Fruit fly (Drosophila melanogaster): ENCODE measurements around the gene Nedd8.

The Nedd8 gene

dm6 chr2L:18948065-18948723 lies 3.4 kb downstream of the Nedd8 start (continued):
- TF ChIP-seq en (GFP tag; optimal IDR thresholded peaks at IDR 0.05) (no peak), CG15073 (GFP tag; optimal IDR thresholded peaks at IDR 0.05) (peak; percentile 37), wek (GFP tag; optimal IDR thresholded peaks at IDR 0.05) (no peak), Ptx1 (GFP tag; IDR thresholded peaks at IDR 0.05) (peak; percentile 67), pum (GFP tag; optimal IDR thresholded peaks at IDR 0.05) (peak; percentile 27), CG2116 (GFP tag; optimal IDR thresholded peaks at IDR 0.05) (no peak), row (GFP tag; IDR thresholded peaks at IDR 0.05) (peak; percentile 80), CG14860 (GFP tag; IDR thresholded peaks at IDR 0.05; ENCODE audit: partially characterized antibody) (no peak), stwl (tag; optimal IDR thresholded peaks at IDR 0.05) (no peak), CG7271 (tag; optimal IDR thresholded peaks at IDR 0.05) (no peak), ash1 (GFP tag; optimal IDR thresholded peaks at IDR 0.05) (no peak), mld (GFP tag; IDR thresholded peaks at IDR 0.05; ENCODE audit: partially characterized antibody) (no peak), tna (GFP tag; IDR thresholded peaks at IDR 0.05; ENCODE audit: partially characterized antibody) (no peak), pfk (GFP tag; optimal IDR thresholded peaks at IDR 0.05) (no peak), zen (tag; optimal IDR thresholded peaks at IDR 0.05) (no peak), H15 (GFP tag; IDR thresholded peaks at IDR 0.05) (no peak), ac (GFP tag; optimal IDR thresholded peaks at IDR 0.05) (no peak), Lhr (GFP tag; optimal IDR thresholded peaks at IDR 0.05) (no peak), lbe (GFP tag; optimal IDR thresholded peaks at IDR 0.05) (no peak), CG13775 (GFP tag; optimal IDR thresholded peaks at IDR 0.05) (peak; percentile 67), CG17912 (GFP tag; optimal IDR thresholded peaks at IDR 0.05) (no peak), CG8290 (GFP tag; optimal IDR thresholded peaks at IDR 0.05) (no peak), CG8290 (tag; optimal IDR thresholded peaks at IDR 0.05) (no peak), jigr1 (GFP tag; IDR thresholded peaks at IDR 0.05) (no peak), ken (GFP tag; IDR thresholded peaks at IDR 0.05) (peak; percentile 61; the same call in 1 of the 3 replicates), Atf6 (GFP tag; IDR thresholded peaks at IDR 0.05) (no peak), croc (GFP tag; conservative IDR thresholded peaks at IDR 0.05) (peak; percentile 73), aop (GFP tag; IDR thresholded peaks at IDR 0.05) (no peak), Trl (optimal IDR thresholded peaks at IDR 0.05) (no peak), Trl (GFP tag; optimal IDR thresholded peaks at IDR 0.05) (no peak), CG4730 (GFP tag; IDR thresholded peaks at IDR 0.05) (no peak), Nf-YA (GFP tag; IDR thresholded peaks at IDR 0.05) (no peak), pita (GFP tag; optimal IDR thresholded peaks at IDR 0.05) (no peak), Max (GFP tag; optimal IDR thresholded peaks at IDR 0.05) (no peak), CG10959 (GFP tag; IDR thresholded peaks at IDR 0.05) (no peak), CG9876 (GFP tag; optimal IDR thresholded peaks at IDR 0.05) (no peak), CG6175 (GFP tag; IDR thresholded peaks at IDR 0.05) (no peak), unpg (GFP tag; optimal IDR thresholded peaks at IDR 0.05) (peak; percentile 81), hbn (GFP tag; IDR thresholded peaks at IDR 0.05; ENCODE audit: partially characterized antibody) (no peak), Usf (GFP tag; optimal IDR thresholded peaks at IDR 0.05) (peak; percentile 36), CG18476 (GFP tag; optimal IDR thresholded peaks at IDR 0.05) (peak; percentile 2), CG4360 (GFP tag; IDR thresholded peaks at IDR 0.05) (no peak), Mes4 (GFP tag; optimal IDR thresholded peaks at IDR 0.05) (peak; percentile 36), stc (GFP tag; IDR thresholded peaks at IDR 0.05) (no peak), chif (GFP tag; optimal IDR thresholded peaks at IDR 0.05) (peak; percentile 45 to 60), twi (tag; optimal IDR thresholded peaks at IDR 0.05) (peak; percentile 36), Tbp (GFP tag; optimal IDR thresholded peaks at IDR 0.05) (no peak), esg (GFP tag; conservative IDR thresholded peaks at IDR 0.05) (no peak), CG15601 (tag; optimal IDR thresholded peaks at IDR 0.05) (peak; percentile 85), ewg (GFP tag; optimal IDR thresholded peaks at IDR 0.05) (peak; percentile 68), CG10979 (tag; optimal IDR thresholded peaks at IDR 0.05) (peak; percentile 86)

Measured in whole organism, embryonic.